Worm (Caenorhabditis elegans): ENCODE measurements around the gene B0554.7.

B0554.7 gene

DNA sequence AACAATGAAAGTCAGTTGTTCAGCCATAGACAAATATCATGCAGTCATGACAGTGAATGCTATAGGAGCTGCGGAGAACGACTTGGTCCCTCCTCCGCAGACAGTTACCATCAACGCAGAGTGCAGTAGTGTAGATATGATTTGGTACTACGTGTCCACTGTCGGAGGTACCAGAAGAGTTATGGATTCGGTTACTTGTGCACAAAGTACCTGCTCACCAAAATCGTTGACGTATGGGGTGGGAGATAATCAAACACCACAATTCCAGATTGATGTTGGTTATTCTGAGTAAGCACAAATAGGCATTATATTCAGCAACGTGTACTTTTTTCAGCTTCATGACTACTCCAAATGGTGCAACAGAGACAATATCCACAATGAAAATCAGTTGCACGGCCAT lies 7.8 kb downstream of the B0554.7 start:
- no peak for TF ChIP-seq eyg-1 (tag; optimal IDR thresholded peaks at IDR 0.05)

DNA sequence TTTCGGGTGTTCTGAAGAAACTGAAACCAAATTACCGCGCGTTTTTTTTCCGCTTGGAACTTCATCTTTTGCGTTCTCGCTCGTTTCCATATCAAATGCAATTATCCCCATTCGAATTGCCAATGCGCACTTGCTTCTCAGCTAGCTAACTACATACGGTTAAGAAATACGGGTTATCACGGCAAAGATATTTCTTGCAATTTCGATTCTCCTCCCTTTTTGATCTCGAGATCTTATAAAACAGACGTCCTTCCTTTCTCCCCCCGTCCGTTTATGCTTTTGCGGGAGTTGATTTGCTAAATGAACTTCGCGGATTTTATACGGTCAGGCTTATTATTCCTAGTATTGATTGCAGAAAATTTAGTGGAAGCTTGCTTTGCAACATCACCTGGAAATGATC lies 12.0 kb downstream of the B0554.7 start, which contains the start of gene B0554.4:
B0554.4 (plus strand) TSS at position 301 of the 400 bp plus-strand sequence.
- TF ChIP-seq hlh-6 (tag; optimal IDR thresholded peaks at IDR 0.05), result no peak
- no peak for TF ChIP-seq mec-3 (tag; optimal IDR thresholded peaks at IDR 0.05; ENCODE audit: borderline replicate concordance)
- no peak for TF ChIP-seq pros-1 (tag; optimal IDR thresholded peaks at IDR 0.05)
- TF ChIP-seq pax-1 (tag; optimal IDR thresholded peaks at IDR 0.05), result no peak
- no peak for TF ChIP-seq unc-42 (tag; optimal IDR thresholded peaks at IDR 0.05)
- no peak for TF ChIP-seq ceh-30 (tag; optimal IDR thresholded peaks at IDR 0.05)
- TF ChIP-seq ahr-1 (tag; optimal IDR thresholded peaks at IDR 0.05), result no peak
- no peak for TF ChIP-seq hlh-8 (tag; optimal IDR thresholded peaks at IDR 0.05)

DNA sequence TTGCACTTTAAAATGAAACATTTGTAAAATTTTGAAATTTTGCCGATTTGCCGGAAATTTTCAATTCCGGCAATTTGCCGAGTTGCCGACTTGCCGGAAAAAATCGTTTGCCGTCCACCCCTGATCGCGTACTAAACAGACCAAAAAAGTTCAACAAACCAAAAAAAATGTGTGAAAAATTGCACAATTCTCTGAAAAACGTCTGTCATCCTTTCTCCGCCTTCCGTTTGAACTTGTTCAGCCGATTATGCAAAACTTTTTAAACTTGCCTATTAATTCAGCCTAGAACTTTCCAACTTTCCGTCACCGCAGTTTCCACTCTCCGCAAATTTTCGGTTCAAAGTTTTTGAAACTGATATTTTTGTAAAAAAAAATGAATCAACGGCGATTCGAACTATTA lies 16.7 kb downstream of the B0554.7 start, which contains the start of gene B0554.5:
B0554.5 (plus strand) TSS at position 301 of the 400 bp plus-strand sequence.
- TF ChIP-seq fkh-10 (GFP tag; optimal IDR thresholded peaks at IDR 0.05), result no peak
- TF ChIP-seq ztf-16 (tag; optimal IDR thresholded peaks at IDR 0.05), result no peak
- no peak for TF ChIP-seq ceh-48 (tag; optimal IDR thresholded peaks at IDR 0.05)
- no peak for TF ChIP-seq mec-3 (tag; optimal IDR thresholded peaks at IDR 0.05; ENCODE audit: borderline replicate concordance)
- TF ChIP-seq zip-5 (tag; optimal IDR thresholded peaks at IDR 0.05), result no peak
- TF ChIP-seq tbx-7 (tag; optimal IDR thresholded peaks at IDR 0.05), result no peak
- no peak for TF ChIP-seq sdc-2 (tag; optimal IDR thresholded peaks at IDR 0.05)
- TF ChIP-seq rnt-1 (tag; optimal IDR thresholded peaks at IDR 0.05), result no peak
- TF ChIP-seq ceh-34 (tag; optimal IDR thresholded peaks at IDR 0.05), result no peak
- no peak for TF ChIP-seq ttx-3 (tag; optimal IDR thresholded peaks at IDR 0.05)
- no peak for TF ChIP-seq ceh-14 (tag; optimal IDR thresholded peaks at IDR 0.05)
- no peak for TF ChIP-seq ref-2 (tag; optimal IDR thresholded peaks at IDR 0.05)
- no peak for TF ChIP-seq elt-2 (tag; optimal IDR thresholded peaks at IDR 0.05)
- no peak for TF ChIP-seq nhr-11 (tag; optimal IDR thresholded peaks at IDR 0.05)

DNA sequence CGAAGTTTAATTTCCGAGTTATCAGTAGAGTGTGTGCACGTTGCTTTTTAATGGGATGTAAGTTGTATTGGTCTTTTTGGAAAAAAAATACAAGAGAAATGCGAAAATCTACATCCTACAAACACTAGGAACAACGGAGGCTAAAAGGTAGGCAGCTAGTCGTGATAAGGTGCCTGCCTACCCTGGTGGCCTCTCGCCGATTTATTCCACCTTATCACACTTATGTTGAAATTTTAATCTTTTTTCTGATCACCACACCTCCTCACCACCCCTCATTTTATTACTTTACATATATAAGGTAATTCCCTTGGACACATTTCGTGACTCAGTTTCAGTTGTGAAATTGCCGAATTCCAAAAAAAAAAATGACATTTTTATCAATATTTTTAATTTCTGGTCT lies 18.7 kb downstream of the B0554.7 start, which contains the start of gene dod-20:
dod-20 (plus strand) TSS at position 301 of the 400 bp plus-strand sequence.
- TF ChIP-seq fax-1 (tag; optimal IDR thresholded peaks at IDR 0.05), result no peak
- TF ChIP-seq ceh-6 (GFP tag; optimal IDR thresholded peaks at IDR 0.05), result no peak
- no peak for TF ChIP-seq C38D4.7 (GFP tag; optimal IDR thresholded peaks at IDR 0.05)
- TF ChIP-seq hlh-15 (tag; optimal IDR thresholded peaks at IDR 0.05), result no peak
- TF ChIP-seq tbx-2 (tag; optimal IDR thresholded peaks at IDR 0.05), result no peak
- TF ChIP-seq odd-2 (tag; optimal IDR thresholded peaks at IDR 0.05), result no peak
- no peak for TF ChIP-seq pax-1 (tag; optimal IDR thresholded peaks at IDR 0.05)
- no peak for TF ChIP-seq ceh-31 (tag; optimal IDR thresholded peaks at IDR 0.05)

DNA sequence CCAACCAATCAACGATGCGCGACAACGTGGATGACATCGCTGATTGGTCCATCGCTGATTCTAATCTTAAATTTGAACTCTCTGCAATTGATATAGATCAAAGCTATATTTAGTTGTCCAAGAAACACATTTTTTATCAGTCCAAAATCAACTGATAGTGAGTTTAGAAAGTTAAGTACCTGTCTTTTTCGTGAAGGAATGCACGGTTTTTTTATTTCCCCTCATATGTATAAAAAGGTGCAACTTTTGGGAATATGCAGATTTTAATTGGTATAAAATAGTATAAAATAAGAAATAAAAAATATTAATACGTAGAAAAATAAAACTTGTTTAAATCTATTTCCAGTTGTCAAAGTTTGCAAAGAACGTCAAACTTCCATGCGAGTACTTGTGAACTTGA lies 22.4 kb downstream of the B0554.7 start, which contains the start of gene Y39D8A.1:
Y39D8A.1 (plus strand) TSS at position 301 of the 400 bp plus-strand sequence.
- no peak for TF ChIP-seq gmeb-2 (tag; optimal IDR thresholded peaks at IDR 0.05)
- TF ChIP-seq nhr-232 (tag; optimal IDR thresholded peaks at IDR 0.05), result no peak
- no peak for TF ChIP-seq elt-2 (tag; optimal IDR thresholded peaks at IDR 0.05)
- no peak for TF ChIP-seq sox-4 (tag; optimal IDR thresholded peaks at IDR 0.05)
- TF ChIP-seq unc-55 (GFP tag; optimal IDR thresholded peaks at IDR 0.05), result no peak
- no peak for TF ChIP-seq pha-4 (tag; optimal IDR thresholded peaks at IDR 0.05)
- no peak for TF ChIP-seq ceh-24 (tag; optimal IDR thresholded peaks at IDR 0.05)
- no peak for TF ChIP-seq fax-1 (tag; optimal IDR thresholded peaks at IDR 0.05)
- no peak for TF ChIP-seq sox-2 (GFP tag; IDR thresholded peaks at IDR 0.05)
- TF ChIP-seq dve-1 (tag; optimal IDR thresholded peaks at IDR 0.05), result no peak
- TF ChIP-seq pat-9 (tag; optimal IDR thresholded peaks at IDR 0.05), result no peak
- no peak for TF ChIP-seq K02D7.2 (tag; optimal IDR thresholded peaks at IDR 0.05)
- TF ChIP-seq K09A11.1 (tag; optimal IDR thresholded peaks at IDR 0.05; ENCODE audit: insufficient read depth), result no peak
- TF ChIP-seq mec-3 (tag; optimal IDR thresholded peaks at IDR 0.05; ENCODE audit: borderline replicate concordance), result no peak
- TF ChIP-seq ceh-9 (tag; optimal IDR thresholded peaks at IDR 0.05), result no peak
- TF ChIP-seq npax-4 (tag; optimal IDR thresholded peaks at IDR 0.05), result no peak
